Fruit fly (Drosophila melanogaster): ENCODE results near the gene Pomp.
A peak's percentile ranks its signal among the peaks of the same experiment; 100 is the strongest.

Gene Pomp

dm6 chr2L:20802204-20802603 lies 14.7 kb downstream of the Pomp start (continued):
- TF ChIP-seq Eip78C (GFP tag) (peak; percentile 89), CG7368 (GFP tag; optimal IDR thresholded peaks at IDR 0.05) (peak; percentile 71), salr (GFP tag; optimal IDR thresholded peaks at IDR 0.05) (no peak), Hr39 (GFP tag; optimal IDR thresholded peaks at IDR 0.05) (peak; percentile 53), spab (GFP tag; optimal IDR thresholded peaks at IDR 0.05) (peak; percentile 37), CG16779 (tag; optimal IDR thresholded peaks at IDR 0.05) (no peak), net (GFP tag; optimal IDR thresholded peaks at IDR 0.05) (peak; percentile 54), CG6808 (GFP tag; optimal IDR thresholded peaks at IDR 0.05) (peak; percentile 38), CG11294 (GFP tag; IDR thresholded peaks at IDR 0.05) (peak; percentile 61), Eip75B (GFP tag; optimal IDR thresholded peaks at IDR 0.05) (peak; percentile 2), Gug (GFP tag; IDR thresholded peaks at IDR 0.05) (peak; percentile 81), lz (GFP tag; optimal IDR thresholded peaks at IDR 0.05) (peak; percentile 53), CG8119 (GFP tag; IDR thresholded peaks at IDR 0.05) (peak; percentile 78), CG11762 (GFP tag; optimal IDR thresholded peaks at IDR 0.05; ENCODE audit: insufficient read depth) (peak; percentile 55), Sox102F (GFP tag; optimal IDR thresholded peaks at IDR 0.05) (peak; percentile 55), fd85E (GFP tag; optimal IDR thresholded peaks at IDR 0.05) (peak; percentile 20), CG9139 (GFP tag; optimal IDR thresholded peaks at IDR 0.05) (peak; percentile 58), Sox15 (GFP tag; optimal IDR thresholded peaks at IDR 0.05) (peak; percentile 42), CG6276 (GFP tag; optimal IDR thresholded peaks at IDR 0.05) (peak; percentile 74), Blimp-1 (GFP tag; optimal IDR thresholded peaks at IDR 0.05) (no peak), Hr4 (GFP tag; optimal IDR thresholded peaks at IDR 0.05) (peak; percentile 75), Ets21C (GFP tag; optimal IDR thresholded peaks at IDR 0.05) (no peak), vri (GFP tag; optimal IDR thresholded peaks at IDR 0.05) (no peak), CG3032 (tag; optimal IDR thresholded peaks at IDR 0.05) (peak; percentile 46), ss (GFP tag; optimal IDR thresholded peaks at IDR 0.05) (peak; percentile 53 to 75), Hr38 (GFP tag; optimal IDR thresholded peaks at IDR 0.05) (no peak), CG6792 (GFP tag; optimal IDR thresholded peaks at IDR 0.05) (peak; percentile 61), dac (GFP tag; optimal IDR thresholded peaks at IDR 0.05) (peak; percentile 73), Sox14 (GFP tag; optimal IDR thresholded peaks at IDR 0.05) (peak; percentile 49), Ets96B (tag; optimal IDR thresholded peaks at IDR 0.05) (peak; percentile 78)

DNA sequence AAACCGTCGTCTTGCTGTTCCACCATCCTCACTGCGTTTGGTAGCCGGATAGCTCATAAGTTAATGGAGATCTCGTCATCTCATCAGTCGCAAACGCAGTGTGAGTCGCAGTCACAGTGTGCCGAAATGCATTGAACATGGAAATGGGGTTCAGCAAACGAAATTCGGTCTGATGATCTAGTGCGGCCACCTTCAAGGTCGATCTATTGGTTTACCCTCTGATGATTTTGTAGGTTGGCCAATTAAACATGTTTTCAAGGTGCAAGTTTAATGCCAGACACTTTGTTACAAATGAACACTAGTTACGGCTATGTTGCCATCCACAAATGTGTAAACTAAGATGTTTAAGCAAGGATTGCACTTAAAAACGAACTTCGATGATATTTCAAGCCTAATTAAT lies 15.4 kb downstream of the Pomp start:
- TF ChIP-seq Hr4 (GFP tag; optimal IDR thresholded peaks at IDR 0.05), result peak; percentile 54
- no peak for TF ChIP-seq CG11762 (GFP tag; optimal IDR thresholded peaks at IDR 0.05; ENCODE audit: insufficient read depth)
- TF ChIP-seq spab (GFP tag; optimal IDR thresholded peaks at IDR 0.05), result no peak
- TF ChIP-seq Hr39 (GFP tag; optimal IDR thresholded peaks at IDR 0.05), result no peak
- TF ChIP-seq Hr38 (GFP tag; optimal IDR thresholded peaks at IDR 0.05), result no peak
- TF ChIP-seq CG10669 (GFP tag; optimal IDR thresholded peaks at IDR 0.05), result no peak
- TF ChIP-seq achi (GFP tag; optimal IDR thresholded peaks at IDR 0.05), result no peak
- no peak for TF ChIP-seq CG9139 (GFP tag; optimal IDR thresholded peaks at IDR 0.05)
- TF ChIP-seq dac (GFP tag; optimal IDR thresholded peaks at IDR 0.05), result no peak
- TF ChIP-seq CG32006 (GFP tag; optimal IDR thresholded peaks at IDR 0.05), result no peak
- peak; percentile 61; the same call in 2 of the 3 replicates for TF ChIP-seq eg (GFP tag; IDR thresholded peaks at IDR 0.05)
- TF ChIP-seq CG15336 (GFP tag; IDR thresholded peaks at IDR 0.05), result no peak
- TF ChIP-seq CG8119 (GFP tag; IDR thresholded peaks at IDR 0.05), result peak; percentile 17; the same call in 1 of the 3 replicates
- TF ChIP-seq CG7368 (GFP tag; optimal IDR thresholded peaks at IDR 0.05), result no peak
- TF ChIP-seq net (GFP tag; optimal IDR thresholded peaks at IDR 0.05), result no peak
- no peak for TF ChIP-seq dsx (GFP tag; optimal IDR thresholded peaks at IDR 0.05; ENCODE audit: poor library complexity, severe bottlenecking)
- TF ChIP-seq Sox102F (GFP tag; optimal IDR thresholded peaks at IDR 0.05), result no peak
- TF ChIP-seq CG34406 (GFP tag; optimal IDR thresholded peaks at IDR 0.05), result no peak
- TF ChIP-seq CG6276 (GFP tag; optimal IDR thresholded peaks at IDR 0.05), result peak; percentile 1
- no peak for TF ChIP-seq esn (GFP tag; optimal IDR thresholded peaks at IDR 0.05)
- TF ChIP-seq fd59A (GFP tag; optimal IDR thresholded peaks at IDR 0.05), result no peak
- no peak for TF ChIP-seq Gug (GFP tag; IDR thresholded peaks at IDR 0.05)
- TF ChIP-seq OdsH (GFP tag; optimal IDR thresholded peaks at IDR 0.05), result no peak
- TF ChIP-seq CG11294 (GFP tag; IDR thresholded peaks at IDR 0.05), result no peak
- no peak for TF ChIP-seq fkh (GFP tag; optimal IDR thresholded peaks at IDR 0.05)
- no peak for TF ChIP-seq acj6 (GFP tag; optimal IDR thresholded peaks at IDR 0.05)
- no peak for TF ChIP-seq topi (GFP tag; optimal IDR thresholded peaks at IDR 0.05)
- TF ChIP-seq Smox (GFP tag; optimal IDR thresholded peaks at IDR 0.05), result no peak
- no peak for TF ChIP-seq salr (GFP tag; optimal IDR thresholded peaks at IDR 0.05)
- TF ChIP-seq Sox15 (GFP tag; optimal IDR thresholded peaks at IDR 0.05), result no peak
- TF ChIP-seq Ets21C (GFP tag; optimal IDR thresholded peaks at IDR 0.05), result no peak
- no peak for TF ChIP-seq lz (GFP tag; optimal IDR thresholded peaks at IDR 0.05)
- TF ChIP-seq Lpt (GFP tag; optimal IDR thresholded peaks at IDR 0.05), result no peak
- peak; percentile 15 for TF ChIP-seq CG10631 (GFP tag; optimal IDR thresholded peaks at IDR 0.05)
- no peak for TF ChIP-seq CG6808 (GFP tag; optimal IDR thresholded peaks at IDR 0.05)
- TF ChIP-seq CG31627 (GFP tag; optimal IDR thresholded peaks at IDR 0.05), result no peak
- no peak for TF ChIP-seq fd85E (GFP tag; optimal IDR thresholded peaks at IDR 0.05)

Data from whole organism, prepupa.